Fruit fly (Drosophila melanogaster) whole organism, embryonic: ENCODE results near the gene CG17321.
A peak's percentile ranks its signal among the peaks of the same experiment; 100 is the strongest.

ENCODE experiments used
- Abd-B ChIP-seq: fragments of 200-800 bp; sonication (Bioruptor generic); optimal IDR thresholded peaks from 2 replicates; lab custom pipeline; 2018; ENCODE audit warnings: missing biosample characterization, mild to moderate bottlenecking, missing genetic modification characterization, moderate library complexity
- BEAF-32 ChIP-seq: fragments of 200-800 bp; sonication (Bioruptor generic); optimal IDR thresholded peaks from 3 replicates; lab custom pipeline; 2017; ENCODE audit warnings: missing biosample characterization, missing genetic modification characterization, mild to moderate bottlenecking, moderate library complexity, missing genetic modification reagents
- C15 ChIP-seq: fragments of 200-800 bp; sonication (Bioruptor generic); IDR thresholded peaks from 3 replicates; pipeline ENCODE4 v1.3.6; 2022; ENCODE audit warnings: missing biosample characterization, missing genetic modification characterization
- CG13123 ChIP-seq: fragments of 200-800 bp; sonication (Bioruptor generic); optimal IDR thresholded peaks from 2 replicates; lab custom pipeline; 2016; ENCODE audit warnings: missing biosample characterization, missing genetic modification characterization
- CG14667 ChIP-seq: fragments of 200-800 bp; sonication (Bioruptor generic); IDR thresholded peaks from 2 replicates; pipeline ENCODE4 v1.3.6; 2022; ENCODE audit warnings: missing biosample characterization, missing genetic modification characterization
- CG1529 ChIP-seq: fragments of 200-800 bp; sonication (Bioruptor generic); optimal IDR thresholded peaks from 3 replicates; lab custom pipeline; 2018; ENCODE audit warnings: missing biosample characterization, missing genetic modification characterization
- CG15514 ChIP-seq: fragments of 200-800 bp; sonication (Bioruptor generic); optimal IDR thresholded peaks from 3 replicates; lab custom pipeline; 2017; ENCODE audit warnings: missing biosample characterization, missing genetic modification characterization, mild to moderate bottlenecking, moderate library complexity, missing genetic modification reagents
- CG17829 ChIP-seq: fragments of 200-800 bp; optimal IDR thresholded peaks from 2 replicates; lab custom pipeline; 2019; ENCODE audit warnings: missing biosample characterization, mild to moderate bottlenecking, missing genetic modification characterization, moderate library complexity
- CG30431 ChIP-seq: fragments of 200-800 bp; sonication (Bioruptor generic); optimal IDR thresholded peaks from 2 replicates; lab custom pipeline; 2017; ENCODE audit warnings: missing biosample characterization, missing genetic modification characterization
- CG31441 ChIP-seq: fragments of 200-800 bp; sonication (Bioruptor generic); IDR thresholded peaks from 2 replicates; pipeline ENCODE4 v1.3.6; 2022; ENCODE audit warnings: missing biosample characterization, missing genetic modification characterization
- CG9797 ChIP-seq: fragments of 200-800 bp; sonication (Bioruptor generic); optimal IDR thresholded peaks from 3 replicates; lab custom pipeline; 2018; ENCODE audit warnings: missing biosample characterization, mild to moderate bottlenecking, missing genetic modification characterization
- CHES-1-like ChIP-seq: fragments of 200-800 bp; sonication (Bioruptor generic); optimal IDR thresholded peaks from 2 replicates; lab custom pipeline; 2016; ENCODE audit warnings: missing biosample characterization, missing genetic modification characterization
- Chrac-16 ChIP-seq: fragments of 200-800 bp; sonication (Bioruptor generic); optimal IDR thresholded peaks from 3 replicates; lab custom pipeline; 2016; ENCODE audit warnings: missing biosample characterization, missing genetic modification characterization
- Fer2 ChIP-seq: fragments of 200-800 bp; sonication (Bioruptor generic); optimal IDR thresholded peaks from 2 replicates; lab custom pipeline; 2018; ENCODE audit warnings: missing biosample characterization, mild to moderate bottlenecking, missing genetic modification characterization, moderate library complexity
- Fer3 ChIP-seq: fragments of 200-800 bp; sonication (Bioruptor generic); optimal IDR thresholded peaks from 2 replicates; lab custom pipeline; 2018; ENCODE audit warnings: missing biosample characterization, mild to moderate bottlenecking, missing genetic modification characterization, moderate library complexity
- HmgD ChIP-seq: fragments of 200-800 bp; sonication (Bioruptor generic); optimal IDR thresholded peaks from 3 replicates; lab custom pipeline; 2016; ENCODE audit warnings: missing biosample characterization, missing genetic modification characterization
- MTF-1 ChIP-seq: fragments of 200-800 bp; sonication (Bioruptor generic); optimal IDR thresholded peaks from 2 replicates; lab custom pipeline; 2018; ENCODE audit warnings: missing biosample characterization, mild to moderate bottlenecking, missing genetic modification characterization, borderline replicate concordance
- Mad ChIP-seq: fragments of 200-800 bp; sonication (Bioruptor generic); optimal IDR thresholded peaks from 2 replicates; lab custom pipeline; 2016; ENCODE audit warnings: missing biosample characterization, missing genetic modification characterization
- Mes4 ChIP-seq: fragments of 200-800 bp; sonication (Bioruptor generic); optimal IDR thresholded peaks from 2 replicates; lab custom pipeline; 2016; ENCODE audit warnings: missing biosample characterization, missing genetic modification characterization
- Ravus ChIP-seq: fragments of 200-800 bp; sonication (Bioruptor generic); IDR thresholded peaks from 2 replicates; pipeline ENCODE4 v1.3.6; 2022; ENCODE audit warnings: missing biosample characterization, missing genetic modification characterization
- Side ChIP-seq: fragments of 200-800 bp; sonication (Bioruptor generic); optimal IDR thresholded peaks from 2 replicates; lab custom pipeline; 2016; ENCODE audit warnings: missing biosample characterization, missing genetic modification characterization
- Sry-β ChIP-seq: fragments of 200-800 bp; sonication (Bioruptor generic); optimal IDR thresholded peaks from 2 replicates; lab custom pipeline; 2018; ENCODE audit warnings: missing biosample characterization, mild to moderate bottlenecking, missing genetic modification characterization, moderate library complexity
- Ssrp ChIP-seq: fragments of 200-800 bp; sonication (Bioruptor generic); optimal IDR thresholded peaks from 2 replicates; lab custom pipeline; 2018; ENCODE audit warnings: missing biosample characterization, mild to moderate bottlenecking, missing genetic modification characterization, moderate library complexity
- Usf ChIP-seq: fragments of 200-800 bp; sonication (Bioruptor generic); optimal IDR thresholded peaks from 2 replicates; lab custom pipeline; 2017; ENCODE audit warnings: missing genotype, missing biosample characterization, missing genetic modification characterization
- Vsx1 ChIP-seq: fragments of 200-800 bp; sonication (Bioruptor generic); optimal IDR thresholded peaks from 2 replicates; lab custom pipeline; 2017; ENCODE audit warnings: missing biosample characterization, mild to moderate bottlenecking, missing genetic modification characterization, missing genetic modification reagents
- ab ChIP-seq: fragments of 200-800 bp; sonication (Bioruptor generic); optimal IDR thresholded peaks from 2 replicates; lab custom pipeline; 2016; ENCODE audit warnings: missing biosample characterization, missing genetic modification characterization
- abd-A ChIP-seq: fragments of 200-800 bp; sonication (Bioruptor generic); optimal IDR thresholded peaks from 3 replicates; lab custom pipeline; 2019; ENCODE audit warnings: missing biosample characterization, mild to moderate bottlenecking, missing genetic modification characterization, moderate library complexity
- al ChIP-seq: fragments of 200-800 bp; sonication (Bioruptor generic); IDR thresholded peaks from 2 replicates; pipeline ENCODE4 v1.3.6; 2022; ENCODE audit warnings: missing biosample characterization, missing genetic modification characterization
- ap ChIP-seq: fragments of 200-800 bp; sonication (Bioruptor generic); IDR thresholded peaks from 2 replicates; pipeline ENCODE4 v1.3.6; 2022; ENCODE audit warnings: missing biosample characterization, missing genetic modification characterization
- az2 ChIP-seq: fragments of 200-800 bp; sonication (Bioruptor generic); optimal IDR thresholded peaks from 3 replicates; lab custom pipeline; 2016; ENCODE audit warnings: missing biosample characterization, missing genetic modification characterization
- cg ChIP-seq: fragments of 200-800 bp; sonication (Bioruptor generic); optimal IDR thresholded peaks from 3 replicates; lab custom pipeline; 2019; ENCODE audit warnings: missing biosample characterization, mild to moderate bottlenecking, missing genetic modification characterization, moderate library complexity
- chm ChIP-seq: fragments of 200-800 bp; sonication (Bioruptor generic); IDR thresholded peaks from 2 replicates; pipeline ENCODE4 v1.3.6; 2022; ENCODE audit warnings: missing biosample characterization, missing genetic modification characterization
- dm ChIP-seq: fragments of 200-800 bp; sonication (Bioruptor generic); optimal IDR thresholded peaks from 3 replicates; lab custom pipeline; 2016; ENCODE audit warnings: missing biosample characterization, missing genetic modification characterization
- dpn ChIP-seq, 2 experiments: fragments of 200-800 bp; sonication (Bioruptor generic); optimal IDR thresholded peaks; 3 replicates each; lab custom pipeline; 2016; ENCODE audit warnings: missing biosample characterization in 2 of 2, missing genetic modification characterization in 2 of 2
- fd3F ChIP-seq: fragments of 200-800 bp; sonication (Bioruptor generic); optimal IDR thresholded peaks from 2 replicates; lab custom pipeline; 2018; ENCODE audit warnings: missing biosample characterization, mild to moderate bottlenecking, missing genetic modification characterization, moderate library complexity
- fu2 ChIP-seq: fragments of 200-800 bp; sonication (Bioruptor generic); optimal IDR thresholded peaks from 2 replicates; lab custom pipeline; 2016; ENCODE audit warnings: missing biosample characterization, missing genetic modification characterization
- hth ChIP-seq: fragments of >200 bp; optimal IDR thresholded peaks from 2 replicates; lab custom pipeline; 2017; ENCODE audit warnings: inconsistent platforms
- ind ChIP-seq: fragments of 200-800 bp; sonication (Bioruptor generic); optimal IDR thresholded peaks from 3 replicates; lab custom pipeline; 2016; ENCODE audit warnings: missing biosample characterization, missing genetic modification characterization
- lbe ChIP-seq: fragments of 200-800 bp; sonication (Bioruptor generic); optimal IDR thresholded peaks from 2 replicates; lab custom pipeline; 2016; ENCODE audit warnings: missing biosample characterization, mild to moderate bottlenecking, missing genetic modification characterization
- otp ChIP-seq: fragments of 200-800 bp; sonication (Bioruptor generic); IDR thresholded peaks from 3 replicates; pipeline ENCODE4, ENCODE4 v1.3.6; 2022; ENCODE audit warnings: missing biosample characterization, missing genetic modification characterization
- pb ChIP-seq: fragments of 200-800 bp; sonication (Bioruptor generic); optimal IDR thresholded peaks from 3 replicates; lab custom pipeline; 2016; ENCODE audit warnings: missing biosample characterization, missing genetic modification characterization
- pho ChIP-seq: fragments of 200-800 bp; sonication (Bioruptor generic); optimal IDR thresholded peaks from 2 replicates; lab custom pipeline; 2016; ENCODE audit warnings: missing biosample characterization, missing genetic modification characterization
- pzg ChIP-seq: fragments of 200-800 bp; sonication (Bioruptor generic); optimal IDR thresholded peaks from 3 replicates; lab custom pipeline; 2018; ENCODE audit warnings: missing biosample characterization, mild to moderate bottlenecking, missing genetic modification characterization, moderate library complexity
- ranshi ChIP-seq: fragments of 200-800 bp; sonication (Bioruptor generic); IDR thresholded peaks from 2 replicates; pipeline ENCODE4 v1.3.6; 2022; ENCODE audit warnings: missing biosample characterization, missing genetic modification characterization
- schlank ChIP-seq: fragments of 200-800 bp; sonication (Bioruptor generic); optimal IDR thresholded peaks from 2 replicates; lab custom pipeline; 2018; ENCODE audit warnings: missing biosample characterization, mild to moderate bottlenecking, missing genetic modification characterization
- sob ChIP-seq: fragments of 200-800 bp; sonication (Bioruptor generic); IDR thresholded peaks from 2 replicates; pipeline ENCODE4 v1.3.6; 2022; ENCODE audit warnings: missing biosample characterization, missing genetic modification characterization
- sqz ChIP-seq: fragments of 200-800 bp; sonication (Bioruptor generic); optimal IDR thresholded peaks from 3 replicates; lab custom pipeline; 2018; ENCODE audit warnings: missing biosample characterization, mild to moderate bottlenecking, missing genetic modification characterization
- sug ChIP-seq: fragments of 200-800 bp; optimal IDR thresholded peaks from 2 replicates; lab custom pipeline; 2019; ENCODE audit warnings: missing biosample characterization, mild to moderate bottlenecking, missing genetic modification characterization, moderate library complexity
- unc-4 ChIP-seq: fragments of 200-800 bp; sonication (Bioruptor generic); IDR thresholded peaks from 2 replicates; pipeline ENCODE4 v1.3.6; 2022; ENCODE audit warnings: missing biosample characterization, missing genetic modification characterization; ENCODE audit not compliant: partially characterized antibody
- usp ChIP-seq: fragments of >200 bp; optimal IDR thresholded peaks from 2 replicates; lab custom pipeline; 2017; ENCODE audit warnings: missing biosample characterization, missing genetic modification characterization
- wdn ChIP-seq: fragments of 200-800 bp; sonication (Bioruptor generic); IDR thresholded peaks from 2 replicates; pipeline ENCODE4 v1.3.6; 2022; ENCODE audit warnings: missing biosample characterization, missing genetic modification characterization
- z ChIP-seq: fragments of 200-800 bp; sonication (Bioruptor generic); IDR thresholded peaks from 3 replicates; pipeline ENCODE4 v1.3.6; 2022; ENCODE audit warnings: missing biosample characterization, missing genetic modification characterization

Gene CG17321

DNA sequence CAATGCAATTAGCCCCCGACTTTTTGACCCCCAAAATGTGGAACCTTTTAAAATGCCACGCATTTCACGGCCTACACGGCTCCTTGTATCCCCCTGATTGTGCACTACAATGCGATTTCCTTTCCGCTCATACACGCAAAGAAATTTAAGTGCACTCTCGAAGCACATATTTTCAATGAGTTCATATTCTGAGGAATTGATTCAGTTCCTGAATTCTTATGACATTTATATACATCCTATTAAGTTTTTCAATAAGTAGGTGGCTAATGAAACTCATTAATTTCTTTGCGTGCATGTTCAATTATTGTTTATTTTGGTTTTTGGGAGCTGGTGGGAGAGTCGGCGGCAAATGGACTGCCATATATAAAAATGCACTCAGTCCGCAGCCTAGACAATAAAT lies 54.3 kb downstream of the CG17321 start (continued):
- TF ChIP-seq fd3F (GFP tag; lab: Kevin White, UChicago) (no peak), usp (no peak), ap (GFP tag; lab: Robert Waterston, UW) (0 out of 2 replicates have a peak, but pooled peaks have one; percentile 26), BEAF-32 (GFP tag; lab: Kevin White, UChicago) (no peak), pho (no peak), C15 (no peak), HmgD (GFP tag; lab: Kevin White, UChicago) (no peak), fu2 (no peak), sob (GFP tag; lab: Robert Waterston, UW) (no peak; the same call in 1 of the 2 replicates), ab (GFP tag; lab: Kevin White, UChicago) (peak; percentile 32), CHES-1-like (peak; percentile 3), Usf (GFP tag; lab: Kevin White, UChicago) (peak; percentile 34), pb (GFP tag; lab: Kevin White, UChicago) (peak; percentile 29), CG17829 (tag; lab: Kevin White, UChicago) (peak; percentile 82), schlank (no peak), CG15514 (GFP tag; lab: Kevin White, UChicago) (no peak), MTF-1 (GFP tag; lab: Kevin White, UChicago) (peak; percentile 9), cg (GFP tag; lab: Kevin White, UChicago) (no peak), al (GFP tag; lab: Robert Waterston, UW) (no peak), CG14667 (peak; percentile 47; the same call in 1 of the 2 replicates), sug (no peak), chm (GFP tag; lab: Robert Waterston, UW) (peak; percentile 60; the same call in 1 of the 2 replicates), wdn (GFP tag; lab: Robert Waterston, UW) (no peak), abd-A (tag; lab: Kevin White, UChicago) (no peak), z (GFP tag; lab: Robert Waterston, UW) (0 out of 3 replicates have a peak, but pooled peaks have one; percentile 42), CG30431 (GFP tag; lab: Kevin White, UChicago) (peak; percentile 66), ranshi (GFP tag; lab: Robert Waterston, UW) (peak; percentile 45; the same call in 1 of the 2 replicates), Side (GFP tag; lab: Kevin White, UChicago) (peak; percentile 71), unc-4 (GFP tag; lab: Robert Waterston, UW) (no peak), dpn (GFP tag; optimal IDR thresholded peaks at IDR 0.05; lab: Kevin White, UChicago) (peak; percentile 43 to 53), hth (lab: Kevin White, UChicago) (no peak), ind (GFP tag; lab: Kevin White, UChicago) (peak; percentile 54), Mes4 (GFP tag; lab: Kevin White, UChicago) (peak; percentile 71), Sry-β (no peak), sqz (GFP tag; lab: Kevin White, UChicago) (no peak), CG1529 (peak; percentile 72), lbe (GFP tag; lab: Kevin White, UChicago) (no peak), CG13123 (peak; percentile 43), dm (GFP tag; lab: Kevin White, UChicago) (peak; percentile 9), Fer3 (tag; lab: Kevin White, UChicago) (peak; percentile 34), otp (peak; percentile 65; the same call in 2 of the 3 replicates), CG9797 (no peak), Abd-B (peak; percentile 34), Chrac-16 (peak; percentile 70), Mad (peak; percentile 31), Vsx1 (peak; percentile 53), az2 (GFP tag; lab: Kevin White, UChicago) (peak; percentile 71), CG31441 (peak; percentile 52; the same call in 1 of the 2 replicates), Ravus (GFP tag; lab: Robert Waterston, UW) (no peak), pzg (GFP tag; lab: Kevin White, UChicago) (no peak), Fer2 (tag; lab: Kevin White, UChicago) (no peak), Ssrp (tag; lab: Kevin White, UChicago) (peak; percentile 81)
